Worm (Caenorhabditis elegans) whole organism, mixed stage, embryonic: ENCODE results near the gene nhr-249.

Source experiments
- blmp-1 ChIP-seq: fragments of 150-350 bp; optimal IDR thresholded peaks from 2 replicates; lab custom pipeline; 2014; ENCODE audit warnings: missing biosample characterization, missing genetic modification characterization
- elt-3 ChIP-seq: fragments of 150-350 bp; optimal IDR thresholded peaks from 2 replicates; lab custom pipeline; 2014; ENCODE audit warnings: missing biosample characterization, missing genetic modification characterization
- ham-2 ChIP-seq: fragments of 200-800 bp; sonication (Bioruptor generic); optimal IDR thresholded peaks from 2 replicates; lab custom pipeline; 2018; ENCODE audit warnings: mild to moderate bottlenecking, missing genetic modification characterization, missing compliant biosample characterization
- lin-13 ChIP-seq: fragments of 150-350 bp; optimal IDR thresholded peaks from 2 replicates; lab custom pipeline; 2014; ENCODE audit warnings: missing biosample characterization, missing genetic modification characterization
- mep-1 ChIP-seq: fragments of 150-350 bp; optimal IDR thresholded peaks from 2 replicates; lab custom pipeline; 2017; ENCODE audit warnings: missing biosample characterization, missing genetic modification reagents, missing genetic modification characterization, inconsistent platforms
- nhr-12 ChIP-seq: fragments of 150-350 bp; optimal IDR thresholded peaks from 2 replicates; lab custom pipeline; 2014; ENCODE audit warnings: missing biosample characterization, missing genetic modification characterization
- nhr-2 ChIP-seq: fragments of 150-350 bp; optimal IDR thresholded peaks from 2 replicates; lab custom pipeline; 2014; ENCODE audit warnings: missing biosample characterization, missing genetic modification characterization
- nhr-76 ChIP-seq: sonication (generic microtip); optimal IDR thresholded peaks from 2 replicates; lab custom pipeline; 2017; ENCODE audit warnings: missing biosample characterization, missing genetic modification characterization
- pha-4 ChIP-seq: fragments of 150-350 bp; optimal IDR thresholded peaks from 2 replicates; lab custom pipeline; 2018; ENCODE audit warnings: missing biosample characterization, missing genetic modification reagents, missing genetic modification characterization
- snpc-4 ChIP-seq: fragments of 150-350 bp; optimal IDR thresholded peaks from 2 replicates; lab custom pipeline; 2014; ENCODE audit warnings: missing biosample characterization, missing genetic modification characterization
- unc-120 ChIP-seq: sonication (generic microtip); optimal IDR thresholded peaks from 2 replicates; lab custom pipeline; 2017; ENCODE audit warnings: missing genetic modification characterization, missing compliant biosample characterization; ENCODE audit not compliant: poor library complexity, severe bottlenecking
- unc-39 ChIP-seq: fragments of 150-350 bp; optimal IDR thresholded peaks from 2 replicates; lab custom pipeline; 2014; ENCODE audit warnings: missing biosample characterization, missing genetic modification characterization
- unc-62 ChIP-seq: fragments of 150-350 bp; optimal IDR thresholded peaks from 2 replicates; lab custom pipeline; 2014; ENCODE audit warnings: missing biosample characterization, missing genetic modification reagents, missing genetic modification characterization
- ztf-11 ChIP-seq: fragments of 150-350 bp; optimal IDR thresholded peaks from 2 replicates; lab custom pipeline; 2014; ENCODE audit warnings: missing biosample characterization, missing genetic modification characterization

ce11 chrIV:6951259-6951658, 21.1 kb downstream of the nhr-249 start:
- TF ChIP-seq unc-62 (no peak), lin-13 (tag; lab: Kevin White, UChicago) (no peak), nhr-2 (tag; lab: Kevin White, UChicago) (no peak), unc-39 (tag; lab: Kevin White, UChicago) (no peak), snpc-4 (tag; lab: Kevin White, UChicago) (no peak), nhr-76 (tag; lab: Kevin White, UChicago) (no peak), nhr-12 (no peak), mep-1 (tag; lab: Kevin White, UChicago) (no peak), ham-2 (GFP tag; lab: Kevin White, UChicago) (no peak), unc-120 (tag; lab: Kevin White, UChicago) (no peak), ztf-11 (tag; lab: Kevin White, UChicago) (no peak), elt-3 (tag; lab: Kevin White, UChicago) (no peak), pha-4 (tag; lab: Kevin White, UChicago) (no peak), blmp-1 (tag; lab: Kevin White, UChicago) (no peak)
